Worm (Caenorhabditis elegans) whole organism, L3 larva: ENCODE data around the gene C53B7.3.

ENCODE experiments used
- R02D3.7 ChIP-seq: fragments of 150-350 bp; optimal IDR thresholded peaks from 2 replicates; lab custom pipeline; 2014; ENCODE audit warnings: missing biosample characterization, missing genetic modification characterization
- ceh-9 ChIP-seq: sonication (generic microtip); optimal IDR thresholded peaks from 2 replicates; lab custom pipeline; 2018; ENCODE audit warnings: missing biosample characterization, missing genetic modification characterization
- daf-12 ChIP-seq: fragments of 150-350 bp; optimal IDR thresholded peaks from 2 replicates; lab custom pipeline; 2014; ENCODE audit warnings: missing biosample characterization, missing genetic modification reagents, missing genetic modification characterization
- lin-15B ChIP-seq: fragments of 150-350 bp; optimal IDR thresholded peaks from 2 replicates; lab custom pipeline; 2014; ENCODE audit warnings: missing biosample characterization, missing genetic modification characterization
- mml-1 ChIP-seq: fragments of 150-350 bp; sonication (generic microtip); optimal IDR thresholded peaks from 3 replicates; lab custom pipeline; 2014; ENCODE audit warnings: missing biosample characterization, missing genetic modification characterization
- nfya-1 ChIP-seq: sonication (generic microtip); optimal IDR thresholded peaks from 2 replicates; lab custom pipeline; 2017; ENCODE audit warnings: missing genetic modification characterization, mild to moderate bottlenecking, missing compliant biosample characterization, antibody characterized with exemption, moderate library complexity; ENCODE audit not compliant: insufficient read depth
- pqm-1 ChIP-seq: fragments of 150-350 bp; optimal IDR thresholded peaks from 2 replicates; lab custom pipeline; 2017; ENCODE audit warnings: missing biosample characterization, missing genetic modification characterization, inconsistent platforms
- tbx-2 ChIP-seq: sonication (generic microtip); optimal IDR thresholded peaks from 2 replicates; lab custom pipeline; 2016; ENCODE audit warnings: mild to moderate bottlenecking, missing genetic modification characterization, missing compliant biosample characterization
- unc-39 ChIP-seq: sonication (generic microtip); optimal IDR thresholded peaks from 4 replicates; lab custom pipeline; 2017; ENCODE audit warnings: missing biosample characterization, missing genetic modification characterization
- zag-1 ChIP-seq: fragments of 150-350 bp; optimal IDR thresholded peaks from 2 replicates; lab custom pipeline; 2014; ENCODE audit warnings: missing biosample characterization, missing genetic modification characterization
- ztf-11 ChIP-seq: fragments of 150-350 bp; optimal IDR thresholded peaks from 2 replicates; lab custom pipeline; 2014; ENCODE audit warnings: missing biosample characterization, missing genetic modification characterization

- TF ChIP-seq lin-15B (no peak), mml-1 (no peak), pqm-1 (tag; lab: Kevin White, UChicago) (no peak), ztf-11 (no peak), R02D3.7 (tag; lab: Kevin White, UChicago) (no peak), unc-39 (tag; lab: Kevin White, UChicago) (no peak), zag-1 (tag; lab: Kevin White, UChicago) (no peak), nfya-1 (tag; lab: Kevin White, UChicago) (no peak), ceh-9 (tag; lab: Kevin White, UChicago) (no peak), tbx-2 (tag; lab: Kevin White, UChicago) (no peak), daf-12 (tag; lab: Kevin White, UChicago) (no peak)
These were observed 43.7 kb downstream of the C53B7.3 start for ce11 chrX:6888208-6888607.
